Worm (Caenorhabditis elegans) whole organism, late embryonic: ENCODE measurements around the gene F07F6.7.
A peak's percentile ranks its signal among the peaks of the same experiment; 100 is the strongest.

Source experiments
- C08G9.2 ChIP-seq: sonication (generic microtip); optimal IDR thresholded peaks from 2 replicates; lab custom pipeline; 2016; ENCODE audit warnings: mild to moderate bottlenecking, missing genetic modification characterization, moderate library complexity, missing compliant biosample characterization
- C38D4.7 ChIP-seq: fragments of 200-800 bp; sonication (Bioruptor generic); optimal IDR thresholded peaks from 2 replicates; lab custom pipeline; 2018; ENCODE audit warnings: mild to moderate bottlenecking, missing genetic modification characterization, moderate library complexity, missing compliant biosample characterization
- F13H6.1 ChIP-seq: sonication (generic microtip); optimal IDR thresholded peaks from 2 replicates; lab custom pipeline; 2016; ENCODE audit warnings: missing genetic modification characterization, missing compliant biosample characterization
- K02D7.2 ChIP-seq: sonication (generic microtip); optimal IDR thresholded peaks from 2 replicates; lab custom pipeline; 2017; ENCODE audit warnings: mild to moderate bottlenecking, missing genetic modification characterization, missing compliant biosample characterization
- K09A11.1 ChIP-seq: sonication (generic microtip); optimal IDR thresholded peaks from 2 replicates; lab custom pipeline; 2017; ENCODE audit warnings: antibody characterized with exemption, mild to moderate bottlenecking, missing genetic modification characterization, missing compliant biosample characterization; ENCODE audit not compliant: insufficient read depth
- T23F11.4 ChIP-seq: fragments of 200-800 bp; sonication (Bioruptor generic); optimal IDR thresholded peaks from 2 replicates; lab custom pipeline; 2018; ENCODE audit warnings: mild to moderate bottlenecking, missing genetic modification characterization, missing compliant biosample characterization
- ahr-1 ChIP-seq: sonication (generic microtip); optimal IDR thresholded peaks from 2 replicates; lab custom pipeline; 2016; ENCODE audit warnings: missing genetic modification characterization, missing compliant biosample characterization
- ama-1 ChIP-seq: fragments of 150-350 bp; optimal IDR thresholded peaks from 2 replicates; lab custom pipeline; 2014
- ceh-14 ChIP-seq: sonication (generic microtip); optimal IDR thresholded peaks from 2 replicates; lab custom pipeline; 2016; ENCODE audit warnings: missing genotype, missing genetic modification characterization, missing compliant biosample characterization
- ceh-19 ChIP-seq: fragments of 200-800 bp; sonication (Bioruptor generic); optimal IDR thresholded peaks from 2 replicates; lab custom pipeline; 2018; ENCODE audit warnings: mild to moderate bottlenecking, missing genetic modification characterization, missing compliant biosample characterization
- ceh-2 ChIP-seq: sonication (generic microtip); optimal IDR thresholded peaks from 2 replicates; lab custom pipeline; 2016; ENCODE audit warnings: missing genotype, missing genetic modification characterization, missing compliant biosample characterization
- ceh-31 ChIP-seq: sonication (generic microtip); optimal IDR thresholded peaks from 2 replicates; lab custom pipeline; 2016; ENCODE audit warnings: missing genetic modification characterization, missing compliant biosample characterization
- ceh-34 ChIP-seq: sonication (generic microtip); optimal IDR thresholded peaks from 2 replicates; lab custom pipeline; 2016; ENCODE audit warnings: mild to moderate bottlenecking, missing genetic modification characterization, missing compliant biosample characterization
- ceh-45 ChIP-seq: fragments of 200-800 bp; sonication (Bioruptor generic); IDR thresholded peaks from 2 replicates; pipeline ENCODE4 v1.3.6; 2022; ENCODE audit warnings: missing genetic modification reagents, missing genetic modification characterization, missing compliant biosample characterization
- ceh-6 ChIP-seq: fragments of 200-800 bp; sonication (Bioruptor generic); optimal IDR thresholded peaks from 2 replicates; lab custom pipeline; 2018; ENCODE audit warnings: mild to moderate bottlenecking, missing genetic modification characterization, missing compliant biosample characterization
- ceh-9 ChIP-seq: sonication (generic microtip); optimal IDR thresholded peaks from 2 replicates; lab custom pipeline; 2016; ENCODE audit warnings: mild to moderate bottlenecking, missing genetic modification characterization, inconsistent platforms, missing compliant biosample characterization
- dmd-4 ChIP-seq: sonication (generic microtip); optimal IDR thresholded peaks from 2 replicates; lab custom pipeline; 2016; ENCODE audit warnings: borderline replicate concordance, missing genetic modification characterization, missing compliant biosample characterization
- dve-1 ChIP-seq: sonication (generic microtip); optimal IDR thresholded peaks from 2 replicates; lab custom pipeline; 2017; ENCODE audit warnings: antibody characterized with exemption, mild to moderate bottlenecking, missing genetic modification characterization, missing compliant biosample characterization
- ets-4 ChIP-seq: sonication (generic microtip); optimal IDR thresholded peaks from 2 replicates; lab custom pipeline; 2016; ENCODE audit warnings: missing genetic modification characterization, missing compliant biosample characterization
- eyg-1 ChIP-seq: sonication (generic microtip); optimal IDR thresholded peaks from 2 replicates; lab custom pipeline; 2016; ENCODE audit warnings: missing genotype, missing genetic modification characterization, missing compliant biosample characterization
- fax-1 ChIP-seq: sonication (generic microtip); optimal IDR thresholded peaks from 2 replicates; lab custom pipeline; 2016; ENCODE audit warnings: missing genotype, missing genetic modification characterization, missing compliant biosample characterization
- fkh-10 ChIP-seq: fragments of 150-350 bp; optimal IDR thresholded peaks from 2 replicates; lab custom pipeline; 2014; ENCODE audit warnings: missing biosample characterization, missing genetic modification reagents, missing genetic modification characterization
- hlh-13 ChIP-seq: fragments of 200-800 bp; sonication (Bioruptor generic); optimal IDR thresholded peaks from 2 replicates; lab custom pipeline; 2018; ENCODE audit warnings: mild to moderate bottlenecking, missing genetic modification characterization, missing compliant biosample characterization
- hlh-6 ChIP-seq: sonication (generic microtip); optimal IDR thresholded peaks from 2 replicates; lab custom pipeline; 2016; ENCODE audit warnings: missing genotype, missing genetic modification characterization, missing compliant biosample characterization
- hlh-8 ChIP-seq: sonication (generic microtip); optimal IDR thresholded peaks from 2 replicates; lab custom pipeline; 2016; ENCODE audit warnings: missing genotype, missing genetic modification characterization, missing compliant biosample characterization
- lim-6 ChIP-seq: sonication (generic microtip); optimal IDR thresholded peaks from 2 replicates; lab custom pipeline; 2016; ENCODE audit warnings: missing genetic modification characterization, missing compliant biosample characterization
- lin-11 ChIP-seq: fragments of 200-800 bp; sonication (Bioruptor generic); optimal IDR thresholded peaks from 2 replicates; lab custom pipeline; 2018; ENCODE audit warnings: mild to moderate bottlenecking, missing genetic modification characterization, missing compliant biosample characterization
- mec-3 ChIP-seq: sonication (generic microtip); optimal IDR thresholded peaks from 2 replicates; lab custom pipeline; 2016; ENCODE audit warnings: borderline replicate concordance, missing genetic modification characterization, missing compliant biosample characterization
- nfya-1 ChIP-seq: sonication (generic microtip); optimal IDR thresholded peaks from 2 replicates; lab custom pipeline; 2017; ENCODE audit warnings: missing genetic modification characterization, mild to moderate bottlenecking, missing compliant biosample characterization, antibody characterized with exemption, moderate library complexity
- nhr-11 ChIP-seq: fragments of 150-350 bp; optimal IDR thresholded peaks from 2 replicates; lab custom pipeline; 2014; ENCODE audit warnings: missing biosample characterization, missing genetic modification characterization
- npax-4 ChIP-seq: sonication (generic microtip); optimal IDR thresholded peaks from 2 replicates; lab custom pipeline; 2016; ENCODE audit warnings: missing genetic modification characterization, missing compliant biosample characterization
- pag-3 ChIP-seq: sonication (generic microtip); optimal IDR thresholded peaks from 2 replicates; lab custom pipeline; 2016; ENCODE audit warnings: missing compliant biosample characterization, missing genetic modification characterization, borderline replicate concordance
- pat-9 ChIP-seq: fragments of 200-800 bp; sonication (Bioruptor generic); optimal IDR thresholded peaks from 2 replicates; lab custom pipeline; 2018; ENCODE audit warnings: mild to moderate bottlenecking, missing genetic modification characterization, moderate library complexity, missing compliant biosample characterization
- pax-1 ChIP-seq: fragments of 150-350 bp; optimal IDR thresholded peaks from 2 replicates; lab custom pipeline; 2014; ENCODE audit warnings: missing biosample characterization, missing genetic modification characterization
- pha-2 ChIP-seq: sonication (generic microtip); optimal IDR thresholded peaks from 2 replicates; lab custom pipeline; 2017; ENCODE audit warnings: mild to moderate bottlenecking, missing genetic modification characterization, missing compliant biosample characterization
- pros-1 ChIP-seq: fragments of 150-350 bp; optimal IDR thresholded peaks from 2 replicates; lab custom pipeline; 2014; ENCODE audit warnings: missing biosample characterization, missing genetic modification reagents, missing genetic modification characterization
- ref-2 ChIP-seq: sonication (generic microtip); optimal IDR thresholded peaks from 2 replicates; lab custom pipeline; 2016; ENCODE audit warnings: missing genetic modification characterization, missing compliant biosample characterization
- rnt-1 ChIP-seq: sonication (generic microtip); optimal IDR thresholded peaks from 2 replicates; lab custom pipeline; 2016; ENCODE audit warnings: missing genetic modification characterization, missing compliant biosample characterization
- tbx-2 ChIP-seq: sonication (generic microtip); optimal IDR thresholded peaks from 2 replicates; lab custom pipeline; 2016; ENCODE audit warnings: missing genetic modification characterization, missing compliant biosample characterization
- tbx-7 ChIP-seq: sonication (generic microtip); optimal IDR thresholded peaks from 2 replicates; lab custom pipeline; 2016; ENCODE audit warnings: missing genotype, missing genetic modification characterization, missing compliant biosample characterization
- ttx-3 ChIP-seq: sonication (generic microtip); optimal IDR thresholded peaks from 2 replicates; lab custom pipeline; 2016; ENCODE audit warnings: missing genetic modification reagents, missing genetic modification characterization, missing compliant biosample characterization
- unc-42 ChIP-seq: sonication (generic microtip); optimal IDR thresholded peaks from 2 replicates; lab custom pipeline; 2016; ENCODE audit warnings: missing genotype, missing genetic modification characterization, missing compliant biosample characterization
- unc-55 ChIP-seq: sonication (generic microtip); optimal IDR thresholded peaks from 2 replicates; lab custom pipeline; 2017; ENCODE audit warnings: missing biosample characterization, missing genetic modification reagents, missing genetic modification characterization
- zip-5 ChIP-seq: sonication (generic microtip); optimal IDR thresholded peaks from 2 replicates; lab custom pipeline; 2016; ENCODE audit warnings: missing genetic modification characterization, missing compliant biosample characterization
- ztf-16 ChIP-seq: sonication (generic microtip); optimal IDR thresholded peaks from 2 replicates; lab custom pipeline; 2017; ENCODE audit warnings: missing genetic modification characterization, missing compliant biosample characterization

F07F6.7 gene

ce11 chrII:5414040-5414439 lies 9.6 kb downstream of the F07F6.7 start, which contains the start of the genes EEED8.14 and EEED8.3:
EEED8.14 (minus strand) TSS chrII:5414052.
EEED8.3 (plus strand) TSS chrII:5414276.
- TF ChIP-seq ceh-31 (tag; lab: Kevin White, UChicago) (no peak), ceh-34 (no peak), mec-3 (tag; lab: Kevin White, UChicago) (no peak)

- no peak for TF ChIP-seq C08G9.2 (tag; lab: Kevin White, UChicago)
- no peak for TF ChIP-seq ahr-1
- TF ChIP-seq pat-9 (tag; lab: Kevin White, UChicago): no peak
- TF ChIP-seq K02D7.2: no peak
- TF ChIP-seq ceh-45: no peak
- no peak for TF ChIP-seq lin-11 (tag; lab: Kevin White, UChicago)
- TF ChIP-seq ceh-34: no peak
- no peak for TF ChIP-seq ceh-2 (tag; lab: Kevin White, UChicago)
- no peak for TF ChIP-seq F13H6.1
- TF ChIP-seq, all 69 proteins: peak for 0
These were observed 11.2 kb downstream of the F07F6.7 start, which contains the start of the genes EEED8.13 and EEED8.18 for ce11 chrII:5412467-5412866. EEED8.13 (minus strand) TSS chrII:5412567. EEED8.18 (minus strand) TSS chrII:5412610.

ce11 chrII:5408924-5409323 lies 14.7 kb downstream of the F07F6.7 start, which contains the start of the genes EEED8.12 and EEED8.4:
EEED8.12 (minus strand) TSS chrII:5409024.
EEED8.4 (plus strand) TSS chrII:5409319.
- no peak for TF ChIP-seq ceh-34
- no peak for TF ChIP-seq eyg-1 (tag; lab: Kevin White, UChicago)
- TF ChIP-seq dmd-4 (tag; lab: Kevin White, UChicago): no peak
- TF ChIP-seq C08G9.2 (tag; lab: Kevin White, UChicago): no peak
- TF ChIP-seq nhr-11 (tag; lab: Kevin White, UChicago): no peak
- no peak for TF ChIP-seq pros-1 (tag; lab: Kevin White, UChicago)
- TF ChIP-seq hlh-6: no peak
- TF ChIP-seq F13H6.1: no peak
- no peak for TF ChIP-seq mec-3 (tag; lab: Kevin White, UChicago)
- no peak for TF ChIP-seq ahr-1
- no peak for TF ChIP-seq tbx-2 (tag; lab: Kevin White, UChicago)
- TF ChIP-seq C38D4.7: no peak
- no peak for TF ChIP-seq unc-55 (GFP tag; lab: Kevin White, UChicago)
- TF ChIP-seq unc-42 (tag; lab: Kevin White, UChicago): no peak
- no peak for TF ChIP-seq dve-1 (tag; lab: Kevin White, UChicago)

- TF ChIP-seq zip-5: no peak
- no peak for TF ChIP-seq C38D4.7
- no peak for TF ChIP-seq ceh-9 (tag; lab: Kevin White, UChicago)
- TF ChIP-seq tbx-7 (tag; lab: Kevin White, UChicago): no peak
- TF ChIP-seq pax-1: no peak
- no peak for TF ChIP-seq lin-11 (tag; lab: Kevin White, UChicago)
- TF ChIP-seq ama-1: no peak
- TF ChIP-seq pag-3: no peak
- TF ChIP-seq ref-2 (tag; lab: Kevin White, UChicago): no peak
- no peak for TF ChIP-seq hlh-13 (GFP tag; lab: Kevin White, UChicago)
- TF ChIP-seq ceh-34: no peak
- no peak for TF ChIP-seq hlh-6
- no peak for TF ChIP-seq ceh-14 (tag; lab: Kevin White, UChicago)
- TF ChIP-seq fax-1 (tag; lab: Kevin White, UChicago): no peak
- TF ChIP-seq, all 69 proteins: peak for 0
These were observed 16.1 kb downstream of the F07F6.7 start, which contains the start of gene clec-141 for ce11 chrII:5407548-5407947. clec-141 (minus strand) TSS chrII:5407648.

- no peak for TF ChIP-seq ceh-34
- peak; percentile 30 for TF ChIP-seq ztf-16 (tag; lab: Kevin White, UChicago)
- no peak for TF ChIP-seq pag-3
- TF ChIP-seq nfya-1 (tag; lab: Kevin White, UChicago): peak; percentile 32
- no peak for TF ChIP-seq ceh-9 (tag; lab: Kevin White, UChicago)
- no peak for TF ChIP-seq ets-4 (tag; lab: Kevin White, UChicago)
- no peak for TF ChIP-seq rnt-1 (tag; lab: Kevin White, UChicago)
- peak; percentile 69 for TF ChIP-seq ttx-3
- TF ChIP-seq ceh-45: no peak
- no peak for TF ChIP-seq fkh-10
- TF ChIP-seq npax-4 (tag; lab: Kevin White, UChicago): no peak
- no peak for TF ChIP-seq ceh-19 (GFP tag; lab: Kevin White, UChicago)
- no peak for TF ChIP-seq T23F11.4 (GFP tag; lab: Kevin White, UChicago)
- peak; percentile 27 for TF ChIP-seq hlh-8
- peak; percentile 13 for TF ChIP-seq zip-5
- no peak for TF ChIP-seq lim-6 (tag; lab: Kevin White, UChicago)
- peak; percentile 82 for TF ChIP-seq K09A11.1 (tag; lab: Kevin White, UChicago)
- TF ChIP-seq pha-2: peak; percentile 32
- peak; percentile 14 for TF ChIP-seq fax-1 (tag; lab: Kevin White, UChicago)
- no peak for TF ChIP-seq ceh-6 (GFP tag; lab: Kevin White, UChicago)
These were observed 24.5 kb downstream of the F07F6.7 start, which contains the start of gene mog-5 for ce11 chrII:5399201-5399600. mog-5 (plus strand) TSS chrII:5399538.
